Fruit fly (Drosophila melanogaster): ENCODE results near the gene Tyler.

The Tyler gene

DNA sequence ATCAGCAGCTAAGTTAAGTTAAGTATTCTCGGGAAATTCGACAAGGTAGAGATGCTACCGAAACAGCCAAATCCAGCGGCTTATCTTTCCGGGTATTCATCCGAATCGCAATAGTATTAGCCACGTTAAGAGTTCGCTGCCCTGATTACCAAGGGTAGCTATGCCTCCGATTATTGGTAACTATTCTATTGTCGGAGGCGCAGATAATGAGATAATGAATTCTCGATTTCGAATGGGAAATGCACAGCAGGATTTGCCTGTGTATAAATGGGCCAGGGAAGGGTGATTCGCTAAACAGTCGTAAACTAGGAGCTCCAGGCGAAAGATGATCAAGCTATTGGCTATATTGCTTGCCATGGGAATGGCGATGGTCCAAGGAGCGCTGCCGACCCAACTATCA is 28.0 kb upstream of the Tyler start, which contains the start of gene CG14204:
Gene CG14204, plus strand, starts transcription at position 301 of the 400 bp plus-strand sequence.
- TF ChIP-seq Sox102F (GFP tag; optimal IDR thresholded peaks at IDR 0.05) (no peak), vri (GFP tag; optimal IDR thresholded peaks at IDR 0.05) (no peak), CG11294 (GFP tag; IDR thresholded peaks at IDR 0.05) (no peak), CG7368 (GFP tag; optimal IDR thresholded peaks at IDR 0.05) (no peak), Ets21C (GFP tag; optimal IDR thresholded peaks at IDR 0.05) (no peak), CG3032 (tag; optimal IDR thresholded peaks at IDR 0.05) (no peak)

dm6 chrX:19585142-19585541 is 26.2 kb upstream of the Tyler start:
- TF ChIP-seq CG1621 (tag; optimal IDR thresholded peaks at IDR 0.05): no peak
- no peak for TF ChIP-seq CG34406 (GFP tag; optimal IDR thresholded peaks at IDR 0.05)
- no peak for TF ChIP-seq ss (GFP tag; optimal IDR thresholded peaks at IDR 0.05)
- TF ChIP-seq CG6276 (GFP tag; optimal IDR thresholded peaks at IDR 0.05): no peak
- no peak for TF ChIP-seq acj6 (GFP tag; optimal IDR thresholded peaks at IDR 0.05)
- TF ChIP-seq fkh (GFP tag; optimal IDR thresholded peaks at IDR 0.05): no peak
- no peak for TF ChIP-seq CG10669 (GFP tag; optimal IDR thresholded peaks at IDR 0.05)
- no peak for TF ChIP-seq Eip93F (GFP tag; optimal IDR thresholded peaks at IDR 0.05)
- TF ChIP-seq Smox (GFP tag; optimal IDR thresholded peaks at IDR 0.05): no peak
- TF ChIP-seq Hr4 (GFP tag; optimal IDR thresholded peaks at IDR 0.05): no peak
- no peak for TF ChIP-seq CG15336 (GFP tag; IDR thresholded peaks at IDR 0.05)
- TF ChIP-seq net (GFP tag; optimal IDR thresholded peaks at IDR 0.05): no peak
- no peak for TF ChIP-seq CG8319 (GFP tag; optimal IDR thresholded peaks at IDR 0.05)
- no peak for TF ChIP-seq CG32006 (GFP tag; optimal IDR thresholded peaks at IDR 0.05)
- no peak for TF ChIP-seq pdm3 (GFP tag; optimal IDR thresholded peaks at IDR 0.05)
- TF ChIP-seq Eip75B (GFP tag; optimal IDR thresholded peaks at IDR 0.05): no peak
- TF ChIP-seq CG6792 (GFP tag; optimal IDR thresholded peaks at IDR 0.05): no peak
- TF ChIP-seq CG31627 (GFP tag; optimal IDR thresholded peaks at IDR 0.05): no peak
- TF ChIP-seq CG7368 (GFP tag; optimal IDR thresholded peaks at IDR 0.05): no peak
- no peak for TF ChIP-seq eg (GFP tag; IDR thresholded peaks at IDR 0.05)

DNA sequence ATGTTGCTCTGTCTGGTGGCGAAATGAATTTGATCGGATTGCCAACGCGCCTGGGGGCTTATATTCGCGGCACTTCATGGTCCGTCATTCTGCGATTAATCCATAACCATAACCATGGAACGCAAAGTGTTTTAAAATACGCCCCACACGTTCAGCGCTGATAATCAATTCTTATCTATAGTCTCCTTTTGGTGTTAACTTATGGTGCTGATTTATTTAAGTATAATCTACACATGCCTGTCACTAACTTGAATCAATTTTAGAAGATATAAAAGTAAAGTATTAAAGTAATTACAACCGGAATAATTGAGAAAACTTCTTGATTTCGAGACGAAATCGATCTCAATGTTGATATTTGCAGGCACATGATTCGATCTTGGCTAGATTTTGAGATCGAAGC is 21.3 kb upstream of the Tyler start, which contains the start of gene CG14219:
Gene CG14219, minus strand, starts transcription at position 101 of the 400 bp plus-strand sequence.
- TF ChIP-seq CG11294 (GFP tag; IDR thresholded peaks at IDR 0.05) (no peak), acj6 (GFP tag; optimal IDR thresholded peaks at IDR 0.05) (no peak), net (GFP tag; optimal IDR thresholded peaks at IDR 0.05) (no peak), ss (GFP tag; optimal IDR thresholded peaks at IDR 0.05) (no peak), fd85E (GFP tag; optimal IDR thresholded peaks at IDR 0.05) (no peak), salr (GFP tag; optimal IDR thresholded peaks at IDR 0.05) (no peak), CG10631 (GFP tag; optimal IDR thresholded peaks at IDR 0.05) (no peak), CG9139 (GFP tag; optimal IDR thresholded peaks at IDR 0.05) (no peak), OdsH (GFP tag; optimal IDR thresholded peaks at IDR 0.05) (no peak), CG4318 (GFP tag; optimal IDR thresholded peaks at IDR 0.05) (no peak), esn (GFP tag; optimal IDR thresholded peaks at IDR 0.05) (no peak), CG15336 (GFP tag; IDR thresholded peaks at IDR 0.05) (no peak), CG8319 (GFP tag; optimal IDR thresholded peaks at IDR 0.05) (no peak), CG7368 (GFP tag; optimal IDR thresholded peaks at IDR 0.05) (no peak), fd59A (GFP tag; optimal IDR thresholded peaks at IDR 0.05) (no peak), CG6792 (GFP tag; optimal IDR thresholded peaks at IDR 0.05) (no peak), Met (GFP tag; optimal IDR thresholded peaks at IDR 0.05) (no peak), CG6808 (GFP tag; optimal IDR thresholded peaks at IDR 0.05) (no peak), Lpt (GFP tag; optimal IDR thresholded peaks at IDR 0.05) (no peak), svp (GFP tag) (no peak)

DNA sequence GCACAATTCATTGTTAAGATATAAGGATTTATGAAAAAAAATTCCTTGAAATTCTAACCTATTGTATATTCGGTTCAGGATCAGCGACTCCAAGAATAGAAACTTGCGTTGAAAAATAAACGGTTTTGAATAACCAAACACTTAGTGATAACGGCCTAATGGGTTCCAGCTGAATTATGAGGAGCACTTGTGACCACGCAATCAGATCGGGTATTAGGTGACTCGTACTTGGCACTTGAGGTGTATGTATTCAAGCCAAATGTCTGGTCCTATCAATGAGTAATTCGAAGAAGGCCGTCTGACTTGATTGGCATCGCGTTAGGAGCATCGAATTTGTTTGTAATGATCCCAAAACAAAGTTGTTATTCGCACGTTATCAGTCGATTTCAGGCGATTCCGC is 20.7 kb upstream of the Tyler start:
- TF ChIP-seq CG31627 (GFP tag; optimal IDR thresholded peaks at IDR 0.05) (no peak), CG6808 (GFP tag; optimal IDR thresholded peaks at IDR 0.05) (no peak), Ets21C (GFP tag; optimal IDR thresholded peaks at IDR 0.05) (no peak), fkh (GFP tag; optimal IDR thresholded peaks at IDR 0.05) (no peak), CG3032 (tag; optimal IDR thresholded peaks at IDR 0.05) (no peak), CG6854 (GFP tag; optimal IDR thresholded peaks at IDR 0.05) (no peak), CG8319 (GFP tag; optimal IDR thresholded peaks at IDR 0.05) (no peak), Eip75B (GFP tag; optimal IDR thresholded peaks at IDR 0.05) (no peak), spab (GFP tag; optimal IDR thresholded peaks at IDR 0.05) (no peak), Ets96B (tag; optimal IDR thresholded peaks at IDR 0.05) (no peak), CG6792 (GFP tag; optimal IDR thresholded peaks at IDR 0.05) (no peak), OdsH (GFP tag; optimal IDR thresholded peaks at IDR 0.05) (no peak), pdm3 (GFP tag; optimal IDR thresholded peaks at IDR 0.05) (no peak), salr (GFP tag; optimal IDR thresholded peaks at IDR 0.05) (no peak), eg (GFP tag; IDR thresholded peaks at IDR 0.05) (no peak), CG34406 (GFP tag; optimal IDR thresholded peaks at IDR 0.05) (no peak), achi (GFP tag; optimal IDR thresholded peaks at IDR 0.05) (no peak), Eip78C (GFP tag) (no peak), Hr38 (GFP tag; optimal IDR thresholded peaks at IDR 0.05) (no peak)
